Fruit fly (Drosophila melanogaster) whole organism, embryonic: Measurements from ENCODE around the gene Adar.

ENCODE experiments used
- dm ChIP-seq: fragments of 200-800 bp; sonication (Bioruptor generic); optimal IDR thresholded peaks from 3 replicates; lab custom pipeline; 2016; ENCODE audit warnings: missing biosample characterization, missing genetic modification characterization
- p53 ChIP-seq: fragments of 200-800 bp; sonication (Bioruptor generic); optimal IDR thresholded peaks from 2 replicates; lab custom pipeline; 2016; ENCODE audit warnings: missing biosample characterization, missing genetic modification characterization
- pum ChIP-seq: fragments of 200-800 bp; sonication (Bioruptor generic); optimal IDR thresholded peaks from 2 replicates; lab custom pipeline; 2016; ENCODE audit warnings: missing biosample characterization, missing genetic modification characterization

DNA sequence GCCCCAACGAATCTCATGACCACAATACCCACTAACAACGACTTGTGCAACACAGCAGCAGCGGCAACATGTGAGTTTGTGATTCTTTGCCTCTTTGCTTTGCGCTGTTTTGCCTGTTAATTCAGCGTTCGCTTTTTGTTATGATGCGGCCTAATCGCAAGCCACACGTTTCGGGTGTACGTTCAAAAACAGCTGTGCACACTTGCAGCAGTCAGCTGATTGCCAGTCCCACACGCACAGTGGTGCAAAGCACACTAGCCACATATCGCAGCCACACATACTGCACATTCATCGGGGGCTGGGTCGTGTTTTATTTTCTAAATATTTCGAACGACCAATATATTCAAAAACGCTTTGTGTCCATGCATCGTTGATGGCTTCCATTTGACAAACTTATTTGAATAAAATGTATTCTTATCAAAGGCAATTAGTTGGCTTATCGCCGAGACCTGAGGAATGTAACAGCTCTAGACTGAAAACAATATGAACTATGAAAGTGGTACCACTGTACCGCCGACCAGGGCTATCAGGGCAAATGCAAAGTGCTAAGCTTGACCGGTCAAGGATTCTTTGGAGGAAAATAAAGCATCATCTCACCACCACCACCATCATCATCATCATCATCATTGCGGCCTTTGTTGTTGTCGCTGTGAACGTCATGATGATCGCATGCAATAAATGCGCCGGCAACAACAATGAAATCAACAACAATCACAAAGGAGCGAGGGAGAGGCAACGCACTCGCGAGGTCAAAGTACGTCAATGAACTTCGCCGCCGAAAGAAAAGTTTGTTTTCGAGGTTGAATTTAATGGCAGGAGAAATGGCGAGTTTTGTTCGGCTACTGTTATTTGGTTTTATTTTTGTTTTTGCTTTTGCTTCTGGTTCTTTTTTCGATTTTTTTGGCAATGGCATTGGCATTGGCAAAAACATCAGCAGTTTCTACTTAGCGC, 52.7 kb downstream of the Adar start:
- TF ChIP-seq p53 (GFP tag; lab: Kevin White, UChicago) (no peak), dm (GFP tag; lab: Kevin White, UChicago) (no peak), pum (GFP tag; lab: Kevin White, UChicago) (no peak)
